Worm (Caenorhabditis elegans): ENCODE results near the gene M163.1.

The M163.1 gene

DNA sequence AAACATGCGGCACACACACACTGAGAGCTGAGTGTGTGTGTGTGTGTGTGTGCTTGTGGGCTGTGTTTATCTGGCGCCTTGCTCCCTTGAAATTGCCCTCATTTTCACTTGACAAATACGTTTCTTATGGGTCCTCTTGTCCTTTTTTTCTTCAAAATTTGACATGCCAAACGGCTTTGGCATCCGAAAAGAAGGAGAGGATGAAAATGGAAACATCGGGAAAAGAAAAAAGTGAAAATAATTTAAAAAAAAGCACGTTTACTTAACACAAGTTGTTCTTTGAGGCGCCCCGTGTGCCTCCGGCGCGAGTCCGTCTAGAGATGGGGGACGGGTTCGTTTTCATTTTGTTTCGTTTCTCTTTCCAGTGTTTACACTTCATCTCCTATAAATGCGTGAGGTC, 8.5 kb downstream of the M163.1 start:
- no peak for TF ChIP-seq unc-62 (GFP tag; optimal IDR thresholded peaks at IDR 0.05)

ce11 chrX:14492441-14492840, 11.2 kb downstream of the M163.1 start:
- TF ChIP-seq unc-62 (GFP tag; optimal IDR thresholded peaks at IDR 0.05), result no peak

DNA sequence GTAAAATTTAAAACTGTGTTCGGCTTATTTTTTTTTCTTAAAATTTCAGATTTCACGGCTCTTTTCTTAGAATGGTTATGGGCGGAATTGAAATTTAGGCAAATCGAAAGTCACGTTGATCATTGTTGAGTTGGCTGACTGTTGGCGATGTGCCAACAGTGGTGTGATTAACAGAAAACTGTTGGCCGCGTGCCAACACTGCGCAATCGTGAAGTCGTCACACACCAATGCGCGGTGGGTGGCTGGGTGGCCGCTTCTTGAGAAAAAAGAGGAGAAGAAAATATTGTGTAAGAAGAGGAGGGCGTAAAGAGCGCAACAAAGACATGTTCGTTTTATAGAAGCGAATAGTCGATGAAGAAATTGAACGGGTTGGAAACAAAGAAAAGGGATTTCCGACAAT, 12.5 kb downstream of the M163.1 start:
- TF ChIP-seq unc-62 (GFP tag; optimal IDR thresholded peaks at IDR 0.05), result no peak

- no peak for TF ChIP-seq unc-62 (GFP tag; optimal IDR thresholded peaks at IDR 0.05)
These were observed 13.1 kb downstream of the M163.1 start for ce11 chrX:14490486-14490885.

DNA sequence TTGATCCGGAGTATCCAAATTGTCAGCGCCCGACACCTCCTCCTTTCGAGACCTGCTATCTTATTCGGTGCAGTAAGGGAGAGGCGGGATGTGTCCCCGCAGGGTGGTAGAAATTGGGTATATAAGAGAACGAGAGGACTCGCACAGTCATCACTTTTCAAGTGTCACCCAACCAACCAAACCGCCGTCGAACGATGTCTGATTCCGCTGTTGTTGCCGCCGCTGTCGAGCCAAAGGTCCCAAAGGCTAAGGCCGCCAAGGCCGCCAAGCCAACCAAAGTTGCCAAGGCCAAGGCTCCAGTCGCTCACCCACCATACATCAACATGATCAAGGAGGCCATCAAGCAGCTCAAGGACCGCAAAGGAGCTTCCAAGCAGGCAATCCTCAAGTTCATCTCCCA, 13.7 kb downstream of the M163.1 start, which contains the start of gene his-24:
Gene his-24 (plus strand): TSS at position 150 of the 400 bp plus-strand sequence.
- TF ChIP-seq unc-62 (GFP tag; optimal IDR thresholded peaks at IDR 0.05), result no peak

DNA sequence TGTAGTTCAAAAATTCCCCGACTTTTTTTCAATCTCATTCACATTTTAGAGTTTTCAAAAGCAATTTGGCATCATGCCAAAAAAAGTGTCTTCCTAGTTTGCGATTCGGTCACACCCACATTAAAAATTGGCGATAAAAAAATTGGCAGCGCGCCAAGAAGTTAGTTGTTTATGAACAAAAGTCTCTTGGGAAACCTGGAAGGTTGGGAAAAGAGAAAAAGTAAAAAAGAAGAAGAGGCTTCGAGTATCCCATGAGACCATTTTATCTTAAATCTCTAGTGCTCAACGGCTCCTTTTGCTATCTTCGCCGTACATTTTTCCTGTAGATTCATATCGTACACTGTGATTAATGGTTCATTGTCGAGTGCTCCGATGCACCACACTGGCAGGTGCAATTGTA, 15.8 kb downstream of the M163.1 start:
- no peak for TF ChIP-seq unc-62 (GFP tag; optimal IDR thresholded peaks at IDR 0.05)

DNA sequence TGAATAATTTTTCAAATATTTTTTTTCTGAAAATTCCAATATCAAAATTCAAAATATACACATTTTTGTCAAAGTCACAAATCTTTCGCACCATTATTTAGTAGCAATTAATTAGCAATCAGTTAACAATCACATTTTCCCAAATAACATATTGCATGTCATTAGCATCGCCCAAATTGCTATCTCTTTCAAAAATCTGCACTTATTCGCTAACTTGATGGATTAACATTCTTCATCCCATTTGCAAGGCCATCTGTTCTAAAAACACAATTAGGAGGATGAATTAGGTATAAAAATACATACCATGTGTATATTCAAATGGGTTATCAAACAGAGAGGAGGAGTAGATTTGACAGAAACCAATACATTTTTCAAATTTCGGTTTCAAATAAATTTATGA, 16.3 kb downstream of the M163.1 start:
- no peak for TF ChIP-seq unc-62 (GFP tag; optimal IDR thresholded peaks at IDR 0.05)

- no peak for TF ChIP-seq unc-62 (GFP tag; optimal IDR thresholded peaks at IDR 0.05)
These were observed 17.1 kb downstream of the M163.1 start for ce11 chrX:14486503-14486902.

DNA sequence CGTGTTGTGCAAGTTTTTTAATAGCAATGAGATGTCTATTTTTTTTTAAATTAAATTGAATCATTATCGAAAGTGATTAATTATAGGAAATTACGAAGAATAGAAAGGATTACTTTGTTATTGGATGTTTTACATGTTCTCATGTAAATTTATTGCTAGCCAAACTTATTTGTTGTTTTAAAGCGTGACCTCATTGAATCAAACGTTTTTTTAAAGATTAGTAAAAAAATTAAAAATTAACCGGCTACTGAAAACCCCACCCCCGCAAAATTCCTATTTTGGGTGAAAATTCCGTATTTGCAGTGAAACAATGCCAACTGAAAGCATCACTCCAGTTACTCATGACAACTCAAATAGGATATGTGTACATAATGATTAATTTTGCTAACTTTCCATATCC, 18.8 kb downstream of the M163.1 start, which contains the start of gene M163.8:
Gene M163.8 (plus strand): TSS at position 301 of the 400 bp plus-strand sequence.
- TF ChIP-seq unc-62 (GFP tag; optimal IDR thresholded peaks at IDR 0.05), result no peak

- TF ChIP-seq unc-62 (GFP tag; optimal IDR thresholded peaks at IDR 0.05), result no peak
These were observed 22.0 kb downstream of the M163.1 start for ce11 chrX:14481637-14482036.

DNA sequence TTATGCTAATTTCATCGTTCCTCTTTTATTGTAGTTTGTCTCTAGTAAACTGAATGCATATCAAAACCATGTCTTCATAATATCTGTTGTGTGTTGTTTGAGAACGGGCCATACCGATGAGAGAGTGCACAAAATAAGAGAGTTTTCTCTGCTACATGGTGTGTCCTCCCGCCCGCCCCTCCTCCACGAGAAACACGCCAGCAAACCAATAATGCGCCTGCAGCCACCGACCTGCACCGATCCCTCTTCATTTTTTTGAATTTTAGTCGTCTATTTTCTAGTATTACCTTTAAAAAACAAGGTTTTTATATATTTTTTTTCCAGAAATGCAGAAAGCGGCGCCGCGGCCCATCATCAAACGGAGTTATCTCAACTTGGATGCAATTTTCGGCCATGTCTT, 23.4 kb downstream of the M163.1 start, which contains the start of gene gfi-3:
Gene gfi-3 (plus strand): TSS at position 325 of the 400 bp plus-strand sequence.
- no peak for TF ChIP-seq unc-62 (GFP tag; optimal IDR thresholded peaks at IDR 0.05)

DNA sequence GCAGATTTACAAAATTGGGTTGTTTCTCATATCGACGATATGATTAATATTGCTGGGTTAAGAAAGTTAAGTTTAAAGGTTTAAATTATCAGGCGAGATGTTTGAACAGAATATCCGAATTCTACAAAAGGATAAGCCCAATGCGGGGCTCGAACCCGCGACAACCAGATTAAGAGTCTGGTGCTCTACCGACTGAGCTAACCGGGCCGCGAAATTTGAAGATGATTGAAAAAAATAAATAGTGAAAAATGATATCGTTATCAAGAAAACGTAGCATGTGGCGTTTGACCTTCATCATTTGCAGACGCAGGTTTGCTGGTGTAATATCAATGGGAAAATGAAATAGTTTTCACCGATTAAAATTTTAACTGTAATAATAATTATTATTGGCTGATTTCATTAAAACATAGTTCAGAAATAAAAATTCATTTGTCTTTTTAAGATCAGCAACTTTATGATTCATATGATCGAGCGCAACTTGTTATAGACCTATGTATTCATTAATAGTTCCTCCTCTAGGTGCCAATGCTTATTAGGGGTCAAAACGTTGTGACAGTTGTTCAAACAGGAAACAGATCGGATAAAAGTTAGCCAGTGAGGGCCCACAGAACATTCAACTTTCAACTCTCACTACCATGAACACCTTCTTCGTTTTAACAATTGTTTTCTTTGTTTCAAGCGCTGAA, 24.7 kb downstream of the M163.1 start, which contains the start of gene M163.11:
Gene M163.11 (plus strand): TSS at position 636 of the 686 bp plus-strand sequence.
- TF ChIP-seq unc-62 (GFP tag; optimal IDR thresholded peaks at IDR 0.05), result no peak

ce11 chrX:14478193-14478592, 25.4 kb downstream of the M163.1 start:
- TF ChIP-seq unc-62 (GFP tag; optimal IDR thresholded peaks at IDR 0.05), result no peak

- TF ChIP-seq unc-62 (GFP tag; optimal IDR thresholded peaks at IDR 0.05), result no peak
These were observed 26.3 kb downstream of the M163.1 start for ce11 chrX:14477338-14477737.

DNA sequence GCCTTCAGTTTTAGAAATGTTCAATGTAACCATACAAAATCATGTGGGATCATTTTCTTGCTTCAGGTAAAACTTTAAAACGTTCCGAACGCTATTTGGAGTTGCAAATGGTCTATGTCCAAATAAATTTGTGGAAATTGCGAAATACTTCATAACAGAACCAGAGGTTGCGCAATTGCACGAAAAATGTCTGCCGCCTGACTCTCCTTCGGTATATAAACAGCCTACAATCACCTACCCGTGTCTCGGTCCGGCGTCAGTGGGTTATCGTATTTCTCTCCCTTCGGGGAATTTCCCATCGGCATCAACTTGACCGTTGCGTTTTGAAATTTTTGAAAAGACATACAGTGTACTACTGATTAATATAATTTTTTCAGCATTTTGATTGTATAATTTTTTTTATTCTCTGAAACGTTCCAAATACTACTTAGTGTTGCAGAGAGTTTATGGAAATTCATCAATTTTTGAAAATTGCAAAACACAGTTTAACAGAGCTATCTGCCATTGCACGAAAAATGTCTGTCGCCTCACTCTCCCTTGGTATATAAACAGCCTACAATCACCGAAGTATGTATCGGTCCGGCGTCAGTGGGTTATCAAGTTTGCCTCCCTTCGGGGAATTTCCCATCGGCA, 26.9 kb downstream of the M163.1 start:
- no peak for TF ChIP-seq unc-62 (GFP tag; optimal IDR thresholded peaks at IDR 0.05)

ce11 chrX:14473740-14474139, 29.9 kb downstream of the M163.1 start, which contains the start of gene M163.5:
Gene M163.5, plus strand, starts transcription at chrX:14474040.
- TF ChIP-seq unc-62 (GFP tag; optimal IDR thresholded peaks at IDR 0.05), result no peak

ce11 chrX:14470687-14471086, 32.9 kb downstream of the M163.1 start, which contains the start of gene M163.10:
Gene M163.10, plus strand, starts transcription at chrX:14470987.
- TF ChIP-seq unc-62 (GFP tag; optimal IDR thresholded peaks at IDR 0.05), result no peak
